Worm (Caenorhabditis elegans): ENCODE measurements around the gene F59E11.7.

- TF ChIP-seq syd-9 (tag; optimal IDR thresholded peaks at IDR 0.05) = no peak
- TF ChIP-seq ama-1 (optimal IDR thresholded peaks at IDR 0.05) = no peak
- no peak for TF ChIP-seq zip-5 (tag; optimal IDR thresholded peaks at IDR 0.05)
- no peak for TF ChIP-seq pqm-1 (tag; optimal IDR thresholded peaks at IDR 0.05)
- TF ChIP-seq ceh-6 (GFP tag; optimal IDR thresholded peaks at IDR 0.05) = no peak
- TF ChIP-seq fkh-10 (GFP tag; optimal IDR thresholded peaks at IDR 0.05) = no peak
- TF ChIP-seq dve-1 (tag; optimal IDR thresholded peaks at IDR 0.05) = no peak
These were observed 1.6 kb downstream of the F59E11.7 start, which contains the start of gene F59E11.6 for ce11 chrV:8991679-8992078.
